Fruit fly (Drosophila melanogaster): ENCODE data around the gene CG13033.
"Not testable (repeated sequence)": the region's sequence is repeated elsewhere in the genome, so short reads cannot be mapped to it uniquely, and the experiment has no call there.

CG13033 gene

dm6 chr3L:16545511-16545910 is at the start of gene CG13033:
Gene CG13033, minus strand, starts transcription at chr3L:16545628.
- TF ChIP-seq insv (optimal IDR thresholded peaks at IDR 0.05) (no peak), Sin3A (optimal IDR thresholded peaks at IDR 0.05) (no peak), ttk (optimal IDR thresholded peaks at IDR 0.05) (no peak), h (optimal IDR thresholded peaks at IDR 0.05) (no peak), psq (optimal IDR thresholded peaks at IDR 0.05) (no peak), Myc (optimal IDR thresholded peaks at IDR 0.05) (no peak)

- TF ChIP-seq Sin3A (optimal IDR thresholded peaks at IDR 0.05) (no peak), psq (optimal IDR thresholded peaks at IDR 0.05) (no peak), Myc (optimal IDR thresholded peaks at IDR 0.05) (no peak), insv (optimal IDR thresholded peaks at IDR 0.05) (no peak), h (optimal IDR thresholded peaks at IDR 0.05) (no peak), ttk (optimal IDR thresholded peaks at IDR 0.05) (no peak)
Observed at dm6 chr3L:16594922-16595518, 49.6 kb upstream of the CG13033 start, which contains the start of the genes spd-2 and Apl. Gene spd-2, minus strand, starts transcription at chr3L:16595014. Gene Apl, plus strand, starts transcription at chr3L:16595181.

dm6 chr3L:16590860-16591259 is 45.4 kb upstream of the CG13033 start, which contains the start of gene tra:
Gene tra, minus strand, starts transcription at chr3L:16591050.
- no peak for TF ChIP-seq psq (optimal IDR thresholded peaks at IDR 0.05)
- TF ChIP-seq ttk (optimal IDR thresholded peaks at IDR 0.05), result no peak
- TF ChIP-seq Myc (optimal IDR thresholded peaks at IDR 0.05), result no peak
- TF ChIP-seq Sin3A (optimal IDR thresholded peaks at IDR 0.05), result no peak
- TF ChIP-seq h (optimal IDR thresholded peaks at IDR 0.05), result no peak
- TF ChIP-seq insv (optimal IDR thresholded peaks at IDR 0.05), result no peak

- TF ChIP-seq Sin3A (optimal IDR thresholded peaks at IDR 0.05), result no peak
- no peak for TF ChIP-seq ttk (optimal IDR thresholded peaks at IDR 0.05)
- TF ChIP-seq Myc (optimal IDR thresholded peaks at IDR 0.05), result no peak
- TF ChIP-seq h (optimal IDR thresholded peaks at IDR 0.05), result no peak
Observed at dm6 chr3L:16587994-16588622, 42.7 kb upstream of the CG13033 start.

- no peak for TF ChIP-seq psq (optimal IDR thresholded peaks at IDR 0.05)
- TF ChIP-seq Myc (optimal IDR thresholded peaks at IDR 0.05), result no peak
- no peak for TF ChIP-seq Sin3A (optimal IDR thresholded peaks at IDR 0.05)
- no peak for TF ChIP-seq h (optimal IDR thresholded peaks at IDR 0.05)
- no peak for TF ChIP-seq ttk (optimal IDR thresholded peaks at IDR 0.05)
- no peak for TF ChIP-seq insv (optimal IDR thresholded peaks at IDR 0.05)
Observed at dm6 chr3L:16586989-16587388, 41.6 kb upstream of the CG13033 start, which contains the start of the genes Syx8 and CG32163. Gene Syx8, minus strand, starts transcription at chr3L:16587057. Gene CG32163, plus strand, starts transcription at chr3L:16587157.

- TF ChIP-seq Sin3A (optimal IDR thresholded peaks at IDR 0.05), result no peak
- no peak for TF ChIP-seq Myc (optimal IDR thresholded peaks at IDR 0.05)
Observed at dm6 chr3L:16584074-16584578, 38.7 kb upstream of the CG13033 start, which contains the start of gene UQCR-C2. Gene UQCR-C2, plus strand, starts transcription at chr3L:16584124.

DNA sequence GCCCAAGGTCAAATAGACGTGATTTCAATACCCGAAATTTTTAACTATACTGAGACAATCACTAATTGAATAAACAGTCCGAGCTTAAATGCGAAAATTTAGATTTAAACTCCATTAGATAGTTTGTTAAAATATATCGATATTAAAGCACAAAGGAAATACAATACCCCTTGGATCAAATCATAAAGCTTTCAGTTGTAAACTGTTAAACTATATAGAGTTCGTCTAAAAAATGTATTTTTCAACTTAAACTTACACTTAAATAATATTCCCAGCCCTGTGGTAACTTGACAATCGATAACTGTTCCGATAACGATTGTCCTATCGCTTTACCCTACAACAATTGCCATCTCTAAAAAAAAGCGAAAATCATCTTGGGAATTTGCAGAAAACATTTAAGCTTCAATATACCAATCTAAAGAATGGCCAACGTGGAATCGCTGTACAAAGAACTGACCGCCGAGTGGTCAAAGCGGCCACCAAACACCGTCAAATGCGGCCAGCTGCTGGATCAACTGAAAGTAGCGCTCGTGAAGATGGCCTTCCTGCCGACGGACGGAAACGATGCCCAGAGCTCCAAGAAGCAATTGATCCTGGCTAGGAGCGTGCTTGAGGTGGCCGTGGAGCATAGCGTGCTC is 37.4 kb upstream of the CG13033 start, which contains the start of gene Rpn12:
Rpn12 (plus strand) TSS at position 351 of the 638 bp plus-strand sequence.
- no peak for TF ChIP-seq Myc (optimal IDR thresholded peaks at IDR 0.05)
- TF ChIP-seq Sin3A (optimal IDR thresholded peaks at IDR 0.05), result no peak
- no peak for TF ChIP-seq h (optimal IDR thresholded peaks at IDR 0.05)
- TF ChIP-seq insv (optimal IDR thresholded peaks at IDR 0.05), result no peak
- TF ChIP-seq psq (optimal IDR thresholded peaks at IDR 0.05), result no peak
- no peak for TF ChIP-seq ttk (optimal IDR thresholded peaks at IDR 0.05)

DNA sequence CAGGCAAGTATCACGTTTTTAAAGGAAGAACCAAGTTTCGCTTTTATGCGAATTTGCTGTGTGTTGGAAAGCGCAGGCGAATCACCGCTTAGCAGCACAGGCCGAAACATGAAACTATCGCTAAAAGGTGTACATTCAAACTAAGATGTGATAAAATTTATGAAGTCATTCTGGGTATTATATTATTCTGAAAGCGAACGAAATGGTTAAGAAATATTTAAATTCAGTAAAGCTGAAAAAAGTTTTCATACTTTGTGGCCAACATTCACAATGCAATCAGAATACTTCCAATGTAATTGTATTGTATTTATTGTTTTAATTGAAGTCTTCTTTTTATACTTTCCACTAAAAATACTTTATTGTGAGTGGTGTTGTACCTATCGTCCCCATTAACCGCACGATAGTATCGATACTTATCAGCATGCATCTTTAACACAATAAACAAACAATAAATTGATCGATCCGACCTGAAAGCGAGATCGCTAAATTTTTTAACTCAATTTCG is 35.8 kb upstream of the CG13033 start, which contains the start of gene Smn:
Smn (minus strand) TSS at position 347 of the 505 bp plus-strand sequence.
- TF ChIP-seq psq (optimal IDR thresholded peaks at IDR 0.05) (no peak), ttk (optimal IDR thresholded peaks at IDR 0.05) (no peak), Sin3A (optimal IDR thresholded peaks at IDR 0.05) (no peak), h (optimal IDR thresholded peaks at IDR 0.05) (no peak), Myc (optimal IDR thresholded peaks at IDR 0.05) (no peak), insv (optimal IDR thresholded peaks at IDR 0.05) (no peak)

- TF ChIP-seq ttk (optimal IDR thresholded peaks at IDR 0.05), result no peak
Observed at dm6 chr3L:16580049-16580448, 34.6 kb upstream of the CG13033 start, which contains the start of gene nxf2. Gene nxf2, minus strand, starts transcription at chr3L:16580306.

dm6 chr3L:16574307-16574946 is 29.0 kb upstream of the CG13033 start, which contains the start of gene mbf1:
Gene mbf1, plus strand, starts transcription at chr3L:16574436.
- TF ChIP-seq h (optimal IDR thresholded peaks at IDR 0.05), result no peak
- no peak for TF ChIP-seq Myc (optimal IDR thresholded peaks at IDR 0.05)
- TF ChIP-seq ttk (optimal IDR thresholded peaks at IDR 0.05), result no peak
- no peak for TF ChIP-seq insv (optimal IDR thresholded peaks at IDR 0.05)
- no peak for TF ChIP-seq Sin3A (optimal IDR thresholded peaks at IDR 0.05)
- TF ChIP-seq psq (optimal IDR thresholded peaks at IDR 0.05), result no peak

- not testable (repeated sequence) for TF ChIP-seq psq, ttk, h (optimal IDR thresholded peaks at IDR 0.05)
Observed at dm6 chr3L:16573234-16573633, 27.8 kb upstream of the CG13033 start, which contains the start of gene Mipp1. Gene Mipp1, minus strand, starts transcription at chr3L:16573334.

Measured in Kc167 (cell line).